Worm (Caenorhabditis elegans) whole organism, late embryonic: Measurements from ENCODE around the gene hmg-5.

Source experiments
- F13H6.1 ChIP-seq: sonication (generic microtip); optimal IDR thresholded peaks from 2 replicates; lab custom pipeline; 2016; ENCODE audit warnings: missing genetic modification characterization, missing compliant biosample characterization
- K02D7.2 ChIP-seq: sonication (generic microtip); optimal IDR thresholded peaks from 2 replicates; lab custom pipeline; 2017; ENCODE audit warnings: mild to moderate bottlenecking, missing genetic modification characterization, missing compliant biosample characterization
- K09A11.1 ChIP-seq: sonication (generic microtip); optimal IDR thresholded peaks from 2 replicates; lab custom pipeline; 2017; ENCODE audit warnings: antibody characterized with exemption, mild to moderate bottlenecking, missing genetic modification characterization, missing compliant biosample characterization; ENCODE audit not compliant: insufficient read depth
- Y22D7AL.16 ChIP-seq: sonication (generic microtip); optimal IDR thresholded peaks from 2 replicates; lab custom pipeline; 2016; ENCODE audit warnings: missing genetic modification characterization, missing compliant biosample characterization
- ama-1 ChIP-seq: fragments of 150-350 bp; optimal IDR thresholded peaks from 2 replicates; lab custom pipeline; 2014
- ceh-19 ChIP-seq: fragments of 200-800 bp; sonication (Bioruptor generic); optimal IDR thresholded peaks from 2 replicates; lab custom pipeline; 2018; ENCODE audit warnings: mild to moderate bottlenecking, missing genetic modification characterization, missing compliant biosample characterization
- ceh-2 ChIP-seq: sonication (generic microtip); optimal IDR thresholded peaks from 2 replicates; lab custom pipeline; 2016; ENCODE audit warnings: missing genotype, missing genetic modification characterization, missing compliant biosample characterization
- ceh-22 ChIP-seq: sonication (generic microtip); optimal IDR thresholded peaks from 2 replicates; lab custom pipeline; 2017; ENCODE audit warnings: missing biosample characterization, missing genetic modification characterization
- ceh-30 ChIP-seq: fragments of 150-350 bp; optimal IDR thresholded peaks from 2 replicates; lab custom pipeline; 2014; ENCODE audit warnings: missing biosample characterization, missing genetic modification characterization
- ceh-31 ChIP-seq: sonication (generic microtip); optimal IDR thresholded peaks from 2 replicates; lab custom pipeline; 2016; ENCODE audit warnings: missing genetic modification characterization, missing compliant biosample characterization
- ceh-34 ChIP-seq: sonication (generic microtip); optimal IDR thresholded peaks from 2 replicates; lab custom pipeline; 2016; ENCODE audit warnings: mild to moderate bottlenecking, missing genetic modification characterization, missing compliant biosample characterization
- ceh-45 ChIP-seq: fragments of 200-800 bp; sonication (Bioruptor generic); IDR thresholded peaks from 2 replicates; pipeline ENCODE4 v1.3.6; 2022; ENCODE audit warnings: missing genetic modification reagents, missing genetic modification characterization, missing compliant biosample characterization
- ceh-6 ChIP-seq: fragments of 200-800 bp; sonication (Bioruptor generic); optimal IDR thresholded peaks from 2 replicates; lab custom pipeline; 2018; ENCODE audit warnings: mild to moderate bottlenecking, missing genetic modification characterization, missing compliant biosample characterization
- ceh-9 ChIP-seq: sonication (generic microtip); optimal IDR thresholded peaks from 2 replicates; lab custom pipeline; 2016; ENCODE audit warnings: mild to moderate bottlenecking, missing genetic modification characterization, inconsistent platforms, missing compliant biosample characterization
- che-1 ChIP-seq: sonication (generic microtip); optimal IDR thresholded peaks from 2 replicates; lab custom pipeline; 2016; ENCODE audit warnings: mild to moderate bottlenecking, missing genetic modification characterization, missing compliant biosample characterization
- dmd-4 ChIP-seq: sonication (generic microtip); optimal IDR thresholded peaks from 2 replicates; lab custom pipeline; 2016; ENCODE audit warnings: borderline replicate concordance, missing genetic modification characterization, missing compliant biosample characterization
- dve-1 ChIP-seq: sonication (generic microtip); optimal IDR thresholded peaks from 2 replicates; lab custom pipeline; 2017; ENCODE audit warnings: antibody characterized with exemption, mild to moderate bottlenecking, missing genetic modification characterization, missing compliant biosample characterization
- elt-2 ChIP-seq: sonication (generic microtip); optimal IDR thresholded peaks from 2 replicates; lab custom pipeline; 2016; ENCODE audit warnings: missing genetic modification reagents, missing genetic modification characterization, missing compliant biosample characterization
- ets-4 ChIP-seq: sonication (generic microtip); optimal IDR thresholded peaks from 2 replicates; lab custom pipeline; 2016; ENCODE audit warnings: missing genetic modification characterization, missing compliant biosample characterization
- fax-1 ChIP-seq: sonication (generic microtip); optimal IDR thresholded peaks from 2 replicates; lab custom pipeline; 2016; ENCODE audit warnings: missing genotype, missing genetic modification characterization, missing compliant biosample characterization
- gmeb-2 ChIP-seq: sonication (generic microtip); optimal IDR thresholded peaks from 2 replicates; lab custom pipeline; 2016; ENCODE audit warnings: missing genetic modification characterization, inconsistent platforms, missing compliant biosample characterization
- hlh-13 ChIP-seq: fragments of 200-800 bp; sonication (Bioruptor generic); optimal IDR thresholded peaks from 2 replicates; lab custom pipeline; 2018; ENCODE audit warnings: mild to moderate bottlenecking, missing genetic modification characterization, missing compliant biosample characterization
- hlh-15 ChIP-seq: sonication (generic microtip); optimal IDR thresholded peaks from 2 replicates; lab custom pipeline; 2016; ENCODE audit warnings: missing genetic modification characterization, missing compliant biosample characterization
- hlh-8 ChIP-seq: sonication (generic microtip); optimal IDR thresholded peaks from 2 replicates; lab custom pipeline; 2016; ENCODE audit warnings: missing genotype, missing genetic modification characterization, missing compliant biosample characterization
- lim-6 ChIP-seq: sonication (generic microtip); optimal IDR thresholded peaks from 2 replicates; lab custom pipeline; 2016; ENCODE audit warnings: missing genetic modification characterization, missing compliant biosample characterization
- nfya-1 ChIP-seq: sonication (generic microtip); optimal IDR thresholded peaks from 2 replicates; lab custom pipeline; 2017; ENCODE audit warnings: missing genetic modification characterization, mild to moderate bottlenecking, missing compliant biosample characterization, antibody characterized with exemption, moderate library complexity
- odd-2 ChIP-seq: sonication (generic microtip); optimal IDR thresholded peaks from 2 replicates; lab custom pipeline; 2017; ENCODE audit warnings: antibody characterized with exemption, mild to moderate bottlenecking, missing genetic modification characterization, missing compliant biosample characterization
- pat-9 ChIP-seq: fragments of 200-800 bp; sonication (Bioruptor generic); optimal IDR thresholded peaks from 2 replicates; lab custom pipeline; 2018; ENCODE audit warnings: mild to moderate bottlenecking, missing genetic modification characterization, moderate library complexity, missing compliant biosample characterization
- pax-1 ChIP-seq: fragments of 150-350 bp; optimal IDR thresholded peaks from 2 replicates; lab custom pipeline; 2014; ENCODE audit warnings: missing biosample characterization, missing genetic modification characterization
- pha-4 ChIP-seq: fragments of 150-350 bp; optimal IDR thresholded peaks from 2 replicates; lab custom pipeline; 2018; ENCODE audit warnings: missing biosample characterization, missing genetic modification reagents, missing genetic modification characterization
- pros-1 ChIP-seq: fragments of 150-350 bp; optimal IDR thresholded peaks from 2 replicates; lab custom pipeline; 2014; ENCODE audit warnings: missing biosample characterization, missing genetic modification reagents, missing genetic modification characterization
- rnt-1 ChIP-seq: sonication (generic microtip); optimal IDR thresholded peaks from 2 replicates; lab custom pipeline; 2016; ENCODE audit warnings: missing genetic modification characterization, missing compliant biosample characterization
- sdc-2 ChIP-seq: sonication (generic microtip); optimal IDR thresholded peaks from 2 replicates; lab custom pipeline; 2016; ENCODE audit warnings: missing genotype, missing genetic modification characterization, missing compliant biosample characterization
- sox-4 ChIP-seq: sonication (generic microtip); optimal IDR thresholded peaks from 2 replicates; lab custom pipeline; 2017; ENCODE audit warnings: mild to moderate bottlenecking, missing genetic modification characterization, inconsistent platforms, missing compliant biosample characterization
- syd-9 ChIP-seq: sonication (generic microtip); optimal IDR thresholded peaks from 2 replicates; lab custom pipeline; 2016; ENCODE audit warnings: mild to moderate bottlenecking, missing genetic modification characterization, moderate library complexity, missing compliant biosample characterization
- tbx-7 ChIP-seq: sonication (generic microtip); optimal IDR thresholded peaks from 2 replicates; lab custom pipeline; 2016; ENCODE audit warnings: missing genotype, missing genetic modification characterization, missing compliant biosample characterization
- unc-55 ChIP-seq: sonication (generic microtip); optimal IDR thresholded peaks from 2 replicates; lab custom pipeline; 2017; ENCODE audit warnings: missing biosample characterization, missing genetic modification reagents, missing genetic modification characterization
- unc-86 ChIP-seq: sonication (generic microtip); optimal IDR thresholded peaks from 2 replicates; lab custom pipeline; 2016; ENCODE audit warnings: missing genetic modification characterization, missing compliant biosample characterization
- zip-5 ChIP-seq: sonication (generic microtip); optimal IDR thresholded peaks from 2 replicates; lab custom pipeline; 2016; ENCODE audit warnings: missing genetic modification characterization, missing compliant biosample characterization
- ztf-16 ChIP-seq: sonication (generic microtip); optimal IDR thresholded peaks from 2 replicates; lab custom pipeline; 2017; ENCODE audit warnings: missing genetic modification characterization, missing compliant biosample characterization

The hmg-5 gene

DNA sequence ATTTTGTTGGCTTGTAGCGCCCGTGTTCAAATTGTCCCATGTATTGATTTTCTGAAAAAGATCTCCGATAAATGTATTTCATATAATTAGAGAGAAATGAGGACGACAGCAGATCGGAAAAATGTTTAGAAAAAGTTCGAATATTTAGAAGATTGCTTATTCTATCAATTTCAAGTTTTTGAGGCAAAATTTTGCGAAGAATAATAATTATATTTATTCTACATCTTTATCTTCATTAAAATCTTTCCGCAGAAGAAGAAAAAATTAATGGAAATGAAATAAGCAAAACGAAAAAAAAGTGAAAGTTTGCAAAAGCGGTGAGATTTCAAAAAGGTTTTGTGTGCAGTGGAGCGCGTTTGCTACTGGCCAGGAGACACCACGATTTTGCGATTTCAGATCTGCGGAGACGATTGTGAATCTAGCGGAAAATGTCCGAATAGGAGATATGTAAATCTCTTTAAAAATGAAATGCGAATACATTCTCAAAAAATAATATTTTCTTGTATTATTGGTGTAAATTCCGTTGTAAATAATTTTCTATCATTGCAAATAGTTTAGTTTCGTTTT, 8.3 kb upstream of the hmg-5 start, which contains the start of gene nrde-4 (continued):
- peak; percentile 74 for TF ChIP-seq fax-1 (tag; lab: Kevin White, UChicago)
- no peak for TF ChIP-seq ceh-6 (GFP tag; lab: Kevin White, UChicago)
- TF ChIP-seq F13H6.1 (tag; lab: Kevin White, UChicago), result peak; percentile 15
- TF ChIP-seq syd-9 (tag; lab: Kevin White, UChicago), result peak; percentile 29
- no peak for TF ChIP-seq ama-1 (lab: Kevin White, UChicago)
- peak; percentile 45 for TF ChIP-seq ets-4
- peak; percentile 27 for TF ChIP-seq ceh-19 (GFP tag; lab: Kevin White, UChicago)
- no peak for TF ChIP-seq sdc-2 (tag; lab: Kevin White, UChicago)
- TF ChIP-seq ceh-2 (tag; lab: Kevin White, UChicago), result peak; percentile 58
- TF ChIP-seq K02D7.2 (tag; lab: Kevin White, UChicago), result no peak
- TF ChIP-seq dve-1 (tag; lab: Kevin White, UChicago), result peak; percentile 25
- peak; percentile 60 for TF ChIP-seq hlh-8 (tag; lab: Kevin White, UChicago)

DNA sequence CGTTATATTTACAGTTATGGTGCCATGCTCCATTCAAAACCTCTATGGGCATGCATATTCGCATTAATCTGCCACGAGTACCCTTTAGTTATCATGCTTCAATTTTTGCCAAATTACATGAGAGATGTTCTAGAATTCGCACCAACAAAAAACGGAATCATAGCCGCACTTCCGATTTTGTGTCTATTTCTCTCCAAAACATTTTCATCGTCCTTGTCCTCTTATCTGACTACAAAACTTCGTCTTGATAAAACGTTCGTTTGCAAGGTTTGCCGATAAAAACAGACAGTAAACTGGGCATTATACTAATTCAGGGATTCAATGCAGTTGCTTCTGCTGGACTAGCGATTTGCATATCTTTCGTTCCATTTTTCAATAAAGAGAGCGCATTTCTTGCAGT, 7.2 kb upstream of the hmg-5 start:
- peak; percentile 45 for TF ChIP-seq elt-2 (tag; lab: Kevin White, UChicago)
- TF ChIP-seq hlh-8 (tag; lab: Kevin White, UChicago), result no peak

DNA sequence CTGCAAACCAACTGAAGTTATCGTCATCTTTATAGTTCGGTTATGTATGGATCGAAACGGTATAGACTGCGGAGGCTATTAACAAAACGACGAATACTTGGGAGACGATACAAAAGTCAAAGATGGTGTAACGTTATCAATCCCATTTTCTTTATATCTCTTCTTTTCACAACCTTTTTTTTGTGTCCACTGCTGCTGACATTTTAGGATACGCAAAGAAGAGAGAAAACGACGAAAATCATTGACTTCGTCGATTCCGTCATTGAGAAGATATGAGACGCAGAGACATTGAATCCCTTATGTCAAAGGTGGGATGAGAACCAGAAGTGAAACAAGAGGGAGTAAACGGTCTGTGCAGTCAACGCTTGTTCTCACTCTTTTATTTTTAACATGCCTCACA, 5.1 kb upstream of the hmg-5 start, which contains the start of gene cima-1:
TSS of gene cima-1 (plus strand) at position 340 of the 400 bp plus-strand sequence.
- TF ChIP-seq sox-4 (tag; lab: Kevin White, UChicago) (no peak), ceh-45 (GFP tag; lab: Robert Waterston, UW) (no peak), ceh-6 (GFP tag; lab: Kevin White, UChicago) (no peak), unc-55 (no peak), ztf-16 (tag; lab: Kevin White, UChicago) (no peak), rnt-1 (tag; lab: Kevin White, UChicago) (no peak), K09A11.1 (tag; lab: Kevin White, UChicago) (no peak), pha-4 (no peak), hlh-13 (no peak), syd-9 (tag; lab: Kevin White, UChicago) (no peak), Y22D7AL.16 (tag; lab: Kevin White, UChicago) (no peak), odd-2 (tag; lab: Kevin White, UChicago) (no peak), pat-9 (tag; lab: Kevin White, UChicago) (no peak)

DNA sequence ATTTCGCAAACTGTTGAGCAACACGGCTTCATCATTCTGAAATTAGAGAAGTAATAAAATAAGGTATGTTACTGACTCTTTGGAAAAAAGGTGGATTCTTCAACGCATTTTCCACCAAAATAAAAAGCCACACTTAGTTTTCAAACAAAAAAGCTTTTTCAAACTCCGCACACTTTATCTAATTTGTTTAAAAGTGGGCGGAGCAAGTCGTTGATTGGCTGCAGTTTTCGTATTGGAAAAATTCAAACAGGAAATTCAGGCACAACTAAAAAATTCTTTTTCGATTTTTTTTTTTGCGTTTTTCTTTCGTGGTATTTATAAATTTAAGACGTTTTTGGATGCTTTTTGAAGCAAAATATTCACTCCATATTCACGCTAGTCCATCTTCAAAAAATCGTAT, 4.4 kb upstream of the hmg-5 start:
- TF ChIP-seq dmd-4 (tag; lab: Kevin White, UChicago) (no peak), pat-9 (tag; lab: Kevin White, UChicago) (no peak), nfya-1 (peak; percentile 62), zip-5 (no peak), ceh-34 (tag; lab: Kevin White, UChicago) (no peak), K02D7.2 (tag; lab: Kevin White, UChicago) (no peak), pax-1 (tag; lab: Kevin White, UChicago) (no peak), ceh-45 (GFP tag; lab: Robert Waterston, UW) (no peak)

DNA sequence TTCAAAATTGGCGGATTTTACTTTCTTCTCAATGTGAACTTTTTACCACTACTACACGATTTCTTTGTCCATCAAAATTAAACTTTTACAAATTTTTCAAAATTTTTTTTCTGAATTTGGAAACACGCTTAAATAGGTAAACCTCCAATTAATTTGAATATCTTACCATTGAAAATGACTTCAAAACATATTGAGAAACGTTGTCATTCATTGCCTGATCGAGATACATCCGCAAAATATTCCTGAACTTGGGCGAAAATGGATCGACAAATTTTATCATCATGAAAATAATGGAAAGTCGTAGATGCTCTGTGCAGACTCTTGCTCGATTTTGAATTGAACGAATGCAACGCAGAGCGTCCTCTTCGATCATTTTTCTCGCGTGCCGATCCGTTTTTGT, 842 bp upstream of the hmg-5 start:
- TF ChIP-seq lim-6 (tag; lab: Kevin White, UChicago) (no peak), ceh-6 (GFP tag; lab: Kevin White, UChicago) (no peak), sdc-2 (tag; lab: Kevin White, UChicago) (no peak)

DNA sequence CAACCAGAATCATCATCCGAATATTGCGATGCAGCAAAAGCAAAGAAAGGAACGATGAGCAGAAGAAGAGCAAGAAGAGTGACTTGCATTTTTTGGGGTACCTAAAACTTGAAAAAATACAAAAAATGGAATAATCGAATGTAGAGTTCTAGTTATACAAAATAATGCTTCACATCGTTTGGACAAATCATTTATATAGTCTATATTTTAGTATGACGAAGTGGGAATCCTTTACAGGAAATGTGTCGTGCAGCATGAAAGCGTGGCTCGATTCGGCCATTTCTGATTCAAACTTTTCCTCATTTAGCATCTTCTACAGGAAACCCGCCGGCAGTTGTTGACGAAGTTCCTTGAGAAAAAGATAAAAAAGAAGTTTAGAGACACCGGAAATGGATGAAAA, 3.0 kb downstream of the hmg-5 start, which contains the start of gene nlp-20:
TSS of gene nlp-20 (minus strand) at position 101 of the 400 bp plus-strand sequence.
- TF ChIP-seq gmeb-2 (tag; lab: Kevin White, UChicago) (no peak), Y22D7AL.16 (tag; lab: Kevin White, UChicago) (no peak), K02D7.2 (tag; lab: Kevin White, UChicago) (no peak), odd-2 (tag; lab: Kevin White, UChicago) (no peak), unc-86 (tag; lab: Kevin White, UChicago) (no peak), ceh-30 (tag; lab: Kevin White, UChicago) (no peak), pros-1 (no peak), ceh-22 (tag; lab: Kevin White, UChicago) (no peak), ceh-31 (tag; lab: Kevin White, UChicago) (no peak), dve-1 (tag; lab: Kevin White, UChicago) (no peak), hlh-15 (tag; lab: Kevin White, UChicago) (no peak), tbx-7 (tag; lab: Kevin White, UChicago) (no peak), pax-1 (tag; lab: Kevin White, UChicago) (no peak), zip-5 (no peak), sox-4 (tag; lab: Kevin White, UChicago) (no peak), ceh-9 (no peak), che-1 (no peak), fax-1 (tag; lab: Kevin White, UChicago) (no peak)
